Worm (Caenorhabditis elegans) whole organism, L1 larva: ENCODE results near the gene Y11D7A.9.
"Not testable (repeated sequence)": the region's sequence is repeated elsewhere in the genome, so short reads cannot be mapped to it uniquely, and the experiment has no call there.

Source experiments
- C16A3.4 ChIP-seq: fragments of 150-350 bp; optimal IDR thresholded peaks from 2 replicates; lab custom pipeline; 2014; ENCODE audit warnings: missing biosample characterization, missing genetic modification characterization
- C34B4.2 ChIP-seq: sonication (generic microtip); optimal IDR thresholded peaks from 2 replicates; lab custom pipeline; 2017; ENCODE audit warnings: mild to moderate bottlenecking, missing genetic modification characterization, missing compliant biosample characterization
- aha-1 ChIP-seq: fragments of 150-350 bp; optimal IDR thresholded peaks from 2 replicates; lab custom pipeline; 2014; ENCODE audit warnings: missing biosample characterization, missing genetic modification characterization
- aly-2 ChIP-seq: fragments of 150-350 bp; optimal IDR thresholded peaks from 2 replicates; lab custom pipeline; 2014; ENCODE audit warnings: missing biosample characterization, missing genetic modification characterization
- ama-1 ChIP-seq: fragments of 150-350 bp; optimal IDR thresholded peaks from 2 replicates; lab custom pipeline; 2014
- blmp-1 ChIP-seq: fragments of 150-350 bp; optimal IDR thresholded peaks from 2 replicates; lab custom pipeline; 2014; ENCODE audit warnings: missing biosample characterization, missing genetic modification characterization
- ceh-82 ChIP-seq, 3 experiments: fragments of 150-350 bp in 1 of 3; sonication (generic microtip) in 2 of 3; optimal IDR thresholded peaks; 2 replicates each; lab custom pipeline; 2014 to 2017; ENCODE audit warnings: missing biosample characterization in 3 of 3, missing genetic modification characterization in 3 of 3
- ceh-90 ChIP-seq: sonication (generic microtip); optimal IDR thresholded peaks from 2 replicates; lab custom pipeline; 2016; ENCODE audit warnings: missing genetic modification characterization, missing compliant biosample characterization
- dsc-1 ChIP-seq: sonication (generic microtip); optimal IDR thresholded peaks from 2 replicates; lab custom pipeline; 2016; ENCODE audit warnings: mild to moderate bottlenecking, missing genetic modification characterization, missing compliant biosample characterization
- efl-1 ChIP-seq, 4 experiments: fragments of 150-350 bp; optimal IDR thresholded peaks in 3 of 4; peaks in 1 of 4; 1 replicate in 1 of 4; 2 replicates in 3 of 4; lab custom pipeline; 2014; ENCODE audit warnings: missing biosample characterization in 2 of 4, missing genetic modification characterization in 2 of 4, missing genetic modification reagents in 2 of 4
- efl-3 ChIP-seq: fragments of 200-800 bp; sonication (Bioruptor generic); optimal IDR thresholded peaks from 2 replicates; lab custom pipeline; 2018; ENCODE audit warnings: mild to moderate bottlenecking, missing genetic modification characterization, missing compliant biosample characterization
- egl-13 ChIP-seq: sonication (generic microtip); optimal IDR thresholded peaks from 2 replicates; lab custom pipeline; 2016; ENCODE audit warnings: missing genotype, missing genetic modification reagents, missing genetic modification characterization, missing compliant biosample characterization
- elt-3 ChIP-seq, 6 experiments: fragments of 150-350 bp in 1 of 6; sonication (generic microtip); optimal IDR thresholded peaks; 2 replicates each; lab custom pipeline; 2017 to 2018; ENCODE audit warnings: missing biosample characterization in 6 of 6, missing genetic modification characterization in 6 of 6, inconsistent platforms in 1 of 6
- fkh-8 ChIP-seq: sonication (generic microtip); optimal IDR thresholded peaks from 2 replicates; lab custom pipeline; 2016; ENCODE audit warnings: mild to moderate bottlenecking, missing genetic modification characterization, missing compliant biosample characterization
- isw-1 ChIP-seq: fragments of 200-800 bp; sonication (Bioruptor generic); IDR thresholded peaks from 2 replicates; pipeline ENCODE4 v1.3.6; 2022; ENCODE audit warnings: missing genetic modification characterization, missing compliant biosample characterization
- jun-1 ChIP-seq: fragments of 150-350 bp; optimal IDR thresholded peaks from 2 replicates; lab custom pipeline; 2014; ENCODE audit warnings: missing biosample characterization, missing genetic modification reagents, missing genetic modification characterization
- lin-14 ChIP-seq: fragments of 200-800 bp; sonication (Bioruptor generic); optimal IDR thresholded peaks from 2 replicates; lab custom pipeline; 2018; ENCODE audit warnings: mild to moderate bottlenecking, missing genetic modification characterization, moderate library complexity, missing compliant biosample characterization
- lir-3 ChIP-seq: sonication (generic microtip); optimal IDR thresholded peaks from 2 replicates; lab custom pipeline; 2016; ENCODE audit warnings: mild to moderate bottlenecking, missing genetic modification characterization, moderate library complexity, missing compliant biosample characterization; ENCODE audit not compliant: poor library complexity
- mab-9 ChIP-seq: fragments of 200-800 bp; sonication (Bioruptor generic); IDR thresholded peaks from 2 replicates; pipeline ENCODE4 v1.3.6; 2022; ENCODE audit warnings: missing genetic modification reagents, missing genetic modification characterization, missing compliant biosample characterization
- mep-1 ChIP-seq: fragments of 150-350 bp; optimal IDR thresholded peaks from 2 replicates; lab custom pipeline; 2014; ENCODE audit warnings: missing biosample characterization, missing genetic modification characterization
- nhr-19 ChIP-seq: fragments of 200-800 bp; sonication (Bioruptor generic); conservative IDR thresholded peaks from 2 replicates; pipeline ENCODE4 v1.3.6; 2022; ENCODE audit warnings: missing genetic modification characterization, missing compliant biosample characterization
- nhr-20 ChIP-seq: sonication (generic microtip); optimal IDR thresholded peaks from 2 replicates; lab custom pipeline; 2016; ENCODE audit warnings: mild to moderate bottlenecking, missing genetic modification characterization, missing compliant biosample characterization
- nhr-47 ChIP-seq: sonication (generic microtip); optimal IDR thresholded peaks from 2 replicates; lab custom pipeline; 2016; ENCODE audit warnings: mild to moderate bottlenecking, missing genetic modification characterization, moderate library complexity, missing compliant biosample characterization
- nhr-76 ChIP-seq: sonication (generic microtip); optimal IDR thresholded peaks from 2 replicates; lab custom pipeline; 2017; ENCODE audit warnings: missing biosample characterization, missing genetic modification characterization
- pag-3 ChIP-seq: sonication (generic microtip); optimal IDR thresholded peaks from 2 replicates; lab custom pipeline; 2017; ENCODE audit warnings: missing genetic modification characterization, mild to moderate bottlenecking, missing compliant biosample characterization, antibody characterized with exemption, borderline replicate concordance; ENCODE audit not compliant: insufficient read depth
- pax-3 ChIP-seq: fragments of 200-800 bp; sonication (Bioruptor generic); optimal IDR thresholded peaks from 2 replicates; lab custom pipeline; 2018; ENCODE audit warnings: mild to moderate bottlenecking, missing genetic modification characterization, moderate library complexity, missing compliant biosample characterization
- pqm-1 ChIP-seq: sonication (generic microtip); optimal IDR thresholded peaks from 3 replicates; lab custom pipeline; 2017; ENCODE audit warnings: missing biosample characterization, missing genetic modification characterization
- snpc-4 ChIP-seq: fragments of 150-350 bp; optimal IDR thresholded peaks from 2 replicates; lab custom pipeline; 2014; ENCODE audit warnings: missing biosample characterization, missing genetic modification characterization
- sptf-1 ChIP-seq: fragments of 150-350 bp; optimal IDR thresholded peaks from 2 replicates; lab custom pipeline; 2014; ENCODE audit warnings: missing biosample characterization, missing genetic modification characterization
- sup-37 ChIP-seq: fragments of 200-800 bp; sonication (Bioruptor generic); optimal IDR thresholded peaks from 2 replicates; lab custom pipeline; 2018; ENCODE audit warnings: mild to moderate bottlenecking, missing genetic modification characterization, missing compliant biosample characterization
- tbx-2 ChIP-seq: sonication (generic microtip); optimal IDR thresholded peaks from 2 replicates; lab custom pipeline; 2016; ENCODE audit warnings: missing genetic modification characterization, missing compliant biosample characterization
- unc-130 ChIP-seq: fragments of 150-350 bp; optimal IDR thresholded peaks from 2 replicates; lab custom pipeline; 2017; ENCODE audit warnings: missing biosample characterization, missing genetic modification characterization, inconsistent platforms
- unc-30 ChIP-seq: sonication (generic microtip); optimal IDR thresholded peaks from 2 replicates; lab custom pipeline; 2017; ENCODE audit warnings: missing biosample characterization, missing genetic modification characterization
- unc-98 ChIP-seq: fragments of 200-800 bp; sonication (Bioruptor generic); IDR thresholded peaks from 2 replicates; pipeline ENCODE4 v1.3.6; 2022; ENCODE audit warnings: missing genetic modification characterization, missing compliant biosample characterization
- vab-15 ChIP-seq: sonication (generic microtip); optimal IDR thresholded peaks from 2 replicates; lab custom pipeline; 2017; ENCODE audit warnings: missing genotype, mild to moderate bottlenecking, missing genetic modification characterization, missing compliant biosample characterization
- xbp-1 ChIP-seq: sonication (generic microtip); optimal IDR thresholded peaks from 2 replicates; lab custom pipeline; 2016; ENCODE audit warnings: missing genetic modification characterization, missing compliant biosample characterization
- zag-1 ChIP-seq: fragments of 150-350 bp; optimal IDR thresholded peaks from 2 replicates; lab custom pipeline; 2014; ENCODE audit warnings: missing biosample characterization, missing genetic modification characterization
- ztf-11 ChIP-seq, 2 experiments: sonication (generic microtip); optimal IDR thresholded peaks; 2 replicates each; lab custom pipeline; 2016 to 2017; ENCODE audit warnings: missing genetic modification characterization in 2 of 2, missing biosample characterization in 1 of 2, missing compliant biosample characterization in 1 of 2

Y11D7A.9 gene

DNA sequence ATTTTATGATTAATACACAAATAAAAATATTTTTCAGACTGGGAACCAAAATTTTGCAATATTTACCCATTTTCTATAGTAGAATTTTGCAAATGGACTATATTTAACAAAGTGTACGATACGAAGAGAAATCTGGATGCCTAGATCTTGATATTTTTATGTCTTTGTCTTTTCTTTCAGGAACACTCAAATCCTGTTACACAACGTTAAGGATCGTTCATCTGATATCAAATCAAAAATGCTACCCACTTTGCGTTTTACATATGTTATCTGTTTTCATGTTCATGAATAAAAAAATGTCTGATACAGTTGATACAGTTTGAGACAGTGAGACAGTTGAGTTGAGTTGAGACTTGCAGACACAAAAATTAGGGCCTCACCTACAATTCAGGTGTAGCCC, 40.4 kb upstream of the Y11D7A.9 start, which contains the start of gene F49C12.1:
F49C12.1 (minus strand) TSS at position 70 of the 400 bp plus-strand sequence.
- no peak for TF ChIP-seq snpc-4 (tag; lab: Kevin White, UChicago)
- TF ChIP-seq pax-3 (tag; lab: Kevin White, UChicago) = no peak
- no peak for TF ChIP-seq C16A3.4 (tag; lab: Kevin White, UChicago)
- TF ChIP-seq ama-1 (lab: Kevin White, UChicago) = no peak
- no peak for TF ChIP-seq vab-15
- no peak for TF ChIP-seq unc-98 (GFP tag; lab: Robert Waterston, UW)
- TF ChIP-seq unc-130 (tag; lab: Kevin White, UChicago) = no peak
- no peak for TF ChIP-seq ztf-11 (tag; optimal IDR thresholded peaks at IDR 0.05; lab: Kevin White, UChicago)
- no peak for TF ChIP-seq lin-14 (GFP tag; lab: Kevin White, UChicago)
- no peak for TF ChIP-seq C34B4.2 (tag; lab: Kevin White, UChicago)

DNA sequence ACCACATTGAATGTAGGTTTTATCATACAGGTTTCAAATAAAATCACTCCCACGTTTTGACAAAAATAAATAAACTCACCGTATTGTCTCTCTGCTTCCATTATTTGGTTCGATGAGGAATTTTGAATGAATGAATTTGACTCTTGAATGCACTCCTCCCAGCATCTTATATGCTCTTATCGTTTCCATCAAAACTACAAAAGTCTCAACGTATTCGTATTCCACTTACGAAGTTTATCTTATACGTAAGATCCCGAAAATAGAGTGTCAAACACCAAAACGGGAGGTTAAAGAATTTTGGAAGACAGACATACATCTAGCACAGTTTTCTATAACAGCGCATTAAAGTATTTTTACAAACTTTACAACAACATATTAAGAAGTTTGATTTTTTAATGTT, 37.9 kb upstream of the Y11D7A.9 start, which contains the start of gene nhr-264:
nhr-264 (minus strand) TSS at position 101 of the 400 bp plus-strand sequence.
- TF ChIP-seq vab-15; unc-30 (tag; lab: Kevin White, UChicago); lir-3: not testable (repeated sequence)
- TF ChIP-seq, all 84 proteins: peak for 0; not testable (repeated sequence) for 84

DNA sequence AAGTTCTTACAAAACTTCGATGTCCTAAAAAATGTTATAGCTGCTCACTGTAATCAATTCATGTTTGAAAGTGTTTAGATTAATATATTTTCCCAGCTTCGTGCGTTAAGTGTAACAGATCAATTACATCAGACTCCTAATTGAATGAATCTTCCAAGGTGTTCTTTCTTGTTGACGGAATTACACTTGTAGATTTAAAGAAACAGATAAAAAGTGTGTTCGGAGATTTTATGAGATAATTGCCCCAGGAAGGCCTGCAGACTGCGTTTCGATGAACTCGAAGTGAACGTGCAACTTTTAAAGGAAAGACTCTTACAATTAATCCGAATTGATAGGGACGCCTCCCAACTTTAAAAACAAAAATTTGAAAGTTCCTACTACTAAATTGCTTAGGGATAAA, 33.7 kb upstream of the Y11D7A.9 start:
- no peak for TF ChIP-seq tbx-2 (tag; lab: Kevin White, UChicago)
- no peak for TF ChIP-seq blmp-1 (tag; lab: Kevin White, UChicago)
- no peak for TF ChIP-seq aha-1 (tag; lab: Kevin White, UChicago)
- TF ChIP-seq efl-1 (optimal IDR thresholded peaks at IDR 0.05; lab: Kevin White, UChicago) = no peak
- TF ChIP-seq efl-1 (GFP tag; optimal IDR thresholded peaks at IDR 0.05 in 1 of 2; lab: Kevin White, UChicago) = no peak
- TF ChIP-seq sup-37 (GFP tag; lab: Kevin White, UChicago) = no peak
- no peak for TF ChIP-seq lin-14 (GFP tag; lab: Kevin White, UChicago)
- no peak for TF ChIP-seq nhr-47
- no peak for TF ChIP-seq pqm-1 (tag; lab: Kevin White, UChicago)
- TF ChIP-seq unc-30 (tag; lab: Kevin White, UChicago) = no peak
- TF ChIP-seq jun-1 (tag; lab: Kevin White, UChicago) = no peak
- TF ChIP-seq, all 84 proteins: peak for 0

DNA sequence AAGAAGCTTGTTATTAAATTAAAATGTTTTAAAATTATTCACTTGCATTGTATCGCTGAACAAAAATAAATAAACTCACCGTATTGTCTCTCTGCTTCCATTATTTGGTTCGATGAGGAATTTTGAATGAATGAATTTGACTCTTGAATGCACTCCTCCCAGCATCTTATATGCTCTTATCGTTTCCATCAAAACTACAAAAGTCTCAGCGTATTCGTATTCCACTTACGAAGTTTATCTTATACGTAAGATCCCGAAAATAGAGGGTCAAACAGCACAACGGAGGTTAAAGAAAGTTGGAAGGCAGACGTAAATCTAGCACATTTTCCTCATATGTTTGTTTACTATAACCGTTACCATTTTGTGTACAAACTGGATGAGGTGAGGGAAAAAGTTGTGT, 30.4 kb upstream of the Y11D7A.9 start, which contains the start of gene nhr-267:
nhr-267 (minus strand) TSS at position 101 of the 400 bp plus-strand sequence.
- TF ChIP-seq nhr-19, sptf-1, zag-1: not testable (repeated sequence)

DNA sequence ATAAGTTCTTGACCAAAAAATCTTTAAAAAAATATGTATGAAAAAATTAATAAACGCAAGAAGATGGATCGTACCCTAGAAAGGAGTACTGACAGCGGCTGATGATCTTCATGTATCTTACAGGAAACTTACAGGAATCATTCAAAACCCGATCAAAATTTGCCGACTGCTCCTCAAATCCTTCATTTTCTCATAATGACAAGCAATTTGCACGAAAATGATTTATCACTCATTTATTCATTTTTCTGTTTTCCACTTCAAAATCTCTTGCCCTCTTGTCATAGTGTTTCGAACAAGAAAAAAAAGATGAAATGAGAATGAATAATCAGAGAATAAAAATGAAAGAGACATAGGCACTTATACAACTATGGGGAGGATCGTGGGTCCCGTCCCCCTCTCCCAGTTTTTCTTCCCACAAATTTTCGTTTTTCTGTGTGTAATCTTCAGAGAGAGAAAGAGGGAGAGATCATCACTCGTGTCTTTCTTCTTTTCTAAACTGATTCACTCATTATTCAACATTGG, 18.2 kb upstream of the Y11D7A.9 start, which contains the start of gene nmy-3:
nmy-3 (plus strand) TSS at position 472 of the 522 bp plus-strand sequence.
- no peak for TF ChIP-seq mep-1 (tag; lab: Kevin White, UChicago)
- TF ChIP-seq mab-9 (GFP tag; lab: Robert Waterston, UW) = no peak
- TF ChIP-seq isw-1 (GFP tag; lab: Robert Waterston, UW) = no peak
- TF ChIP-seq pag-3 (tag; lab: Kevin White, UChicago) = no peak
- TF ChIP-seq tbx-2 (tag; lab: Kevin White, UChicago) = no peak
- no peak for TF ChIP-seq pax-3 (tag; lab: Kevin White, UChicago)
- no peak for TF ChIP-seq dsc-1 (tag; lab: Kevin White, UChicago)
- no peak for TF ChIP-seq nhr-20 (tag; lab: Kevin White, UChicago)
- no peak for TF ChIP-seq xbp-1 (tag; lab: Kevin White, UChicago)
- TF ChIP-seq aly-2 (tag; lab: Kevin White, UChicago) = no peak
- no peak for TF ChIP-seq nhr-76 (tag; lab: Kevin White, UChicago)
- TF ChIP-seq lir-3 = no peak
- TF ChIP-seq fkh-8 (tag; lab: Kevin White, UChicago) = no peak
- no peak for TF ChIP-seq zag-1
- TF ChIP-seq elt-3 (tag; optimal IDR thresholded peaks at IDR 0.05; lab: Kevin White, UChicago) = no peak
- TF ChIP-seq ceh-90 (tag; lab: Kevin White, UChicago) = no peak
- TF ChIP-seq egl-13 (tag; lab: Kevin White, UChicago) = no peak
- TF ChIP-seq ceh-82 (tag; optimal IDR thresholded peaks at IDR 0.05; lab: Kevin White, UChicago) = no peak
- TF ChIP-seq efl-3 = no peak
- no peak for TF ChIP-seq unc-130 (tag; lab: Kevin White, UChicago)
